Worm (Caenorhabditis elegans) whole organism, midembryonic: ENCODE results near the gene Y51B9A.5.

Experiments
- T22C8.4 ChIP-seq: fragments of 200-800 bp; sonication (Bioruptor generic); IDR thresholded peaks from 2 replicates; pipeline ENCODE4 v1.3.6; 2022; ENCODE audit warnings: missing genetic modification characterization, missing compliant biosample characterization
- cog-1 ChIP-seq: sonication (generic microtip); optimal IDR thresholded peaks from 2 replicates; lab custom pipeline; 2016; ENCODE audit warnings: missing genetic modification characterization, missing compliant biosample characterization
- flt-1 ChIP-seq: fragments of 200-800 bp; sonication (Bioruptor generic); IDR thresholded peaks from 2 replicates; pipeline ENCODE4 v1.3.6; 2022; ENCODE audit warnings: missing genetic modification characterization, missing compliant biosample characterization
- klf-2 ChIP-seq: fragments of 200-800 bp; sonication (Bioruptor generic); conservative IDR thresholded peaks from 2 replicates; pipeline ENCODE4 v1.3.6; 2022; ENCODE audit warnings: missing genetic modification reagents, missing genetic modification characterization, missing compliant biosample characterization
- med-1 ChIP-seq: sonication (generic microtip); optimal IDR thresholded peaks from 2 replicates; lab custom pipeline; 2017; ENCODE audit warnings: missing genetic modification characterization, mild to moderate bottlenecking, missing compliant biosample characterization, antibody characterized with exemption, missing genetic modification reagents; ENCODE audit not compliant: insufficient read depth
- ref-1 ChIP-seq: fragments of 200-800 bp; sonication (Bioruptor generic); conservative IDR thresholded peaks from 2 replicates; pipeline ENCODE4 v1.3.6; 2022; ENCODE audit warnings: missing genetic modification reagents, missing genetic modification characterization, missing compliant biosample characterization
- tab-1 ChIP-seq: fragments of 200-800 bp; sonication (Bioruptor generic); IDR thresholded peaks from 2 replicates; pipeline ENCODE4 v1.3.6; 2022; ENCODE audit warnings: missing genetic modification characterization, missing compliant biosample characterization
- ztf-23 ChIP-seq: fragments of 200-800 bp; sonication (Bioruptor generic); IDR thresholded peaks from 2 replicates; pipeline ENCODE4 v1.3.6; 2022; ENCODE audit warnings: missing genetic modification reagents, missing genetic modification characterization, missing compliant biosample characterization
- ztf-29 ChIP-seq: fragments of 200-800 bp; sonication (Bioruptor generic); IDR thresholded peaks from 2 replicates; pipeline ENCODE4 v1.3.6; 2022; ENCODE audit warnings: missing genetic modification reagents, missing genetic modification characterization, missing compliant biosample characterization

Y51B9A.5 gene

DNA sequence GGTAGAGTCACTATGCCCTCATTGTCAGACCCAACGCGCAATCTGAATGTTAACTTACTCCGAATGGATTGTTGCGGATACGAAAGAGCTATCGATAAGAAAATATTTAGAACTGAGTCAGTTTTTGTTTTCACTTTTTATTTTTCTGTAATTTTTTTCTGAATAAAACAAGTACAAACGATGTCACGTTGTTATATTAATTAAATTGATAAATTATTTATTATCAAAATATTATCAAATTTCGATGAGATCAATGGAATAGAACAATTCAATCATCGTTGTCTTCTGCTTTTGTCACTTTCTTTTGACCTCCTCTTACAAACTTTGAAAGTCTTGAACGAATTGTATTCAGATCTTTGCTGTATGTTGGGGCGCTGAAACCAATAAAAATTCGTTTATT, 3.1 kb downstream of the Y51B9A.5 start, which contains the start of gene mpz-6:
Gene mpz-6 (minus strand): TSS at position 101 of the 400 bp plus-strand sequence.
- TF ChIP-seq flt-1 (no peak), klf-2 (GFP tag; lab: Robert Waterston, UW) (no peak), med-1 (GFP tag; lab: Kevin White, UChicago) (no peak), ztf-29 (no peak), T22C8.4 (GFP tag; lab: Robert Waterston, UW) (no peak)

ce11 chrII:9407469-9407868, 3.5 kb downstream of the Y51B9A.5 start, which contains the start of gene arrd-2:
arrd-2 (plus strand) TSS chrII:9407769.
- no peak for TF ChIP-seq med-1 (GFP tag; lab: Kevin White, UChicago)
- no peak for TF ChIP-seq klf-2 (GFP tag; lab: Robert Waterston, UW)
- no peak for TF ChIP-seq ztf-23
- no peak for TF ChIP-seq T22C8.4 (GFP tag; lab: Robert Waterston, UW)
- no peak for TF ChIP-seq flt-1
- no peak for TF ChIP-seq ref-1 (GFP tag; lab: Robert Waterston, UW)
- no peak for TF ChIP-seq tab-1
- TF ChIP-seq cog-1 (tag; lab: Kevin White, UChicago), result no peak
- TF ChIP-seq ztf-29, result no peak

- TF ChIP-seq cog-1 (tag; lab: Kevin White, UChicago), result no peak
- no peak for TF ChIP-seq ztf-23
- no peak for TF ChIP-seq flt-1
These were observed 7.6 kb downstream of the Y51B9A.5 start, which contains the start of gene M176.9 for ce11 chrII:9411497-9411896. M176.9 (minus strand) TSS chrII:9411597.

- no peak for TF ChIP-seq ref-1 (GFP tag; lab: Robert Waterston, UW)
- TF ChIP-seq ztf-23, result no peak
- no peak for TF ChIP-seq klf-2 (GFP tag; lab: Robert Waterston, UW)
- TF ChIP-seq ztf-29, result no peak
- no peak for TF ChIP-seq med-1 (GFP tag; lab: Kevin White, UChicago)
- TF ChIP-seq flt-1, result no peak
- TF ChIP-seq cog-1 (tag; lab: Kevin White, UChicago), result no peak
- no peak for TF ChIP-seq tab-1
- TF ChIP-seq T22C8.4 (GFP tag; lab: Robert Waterston, UW), result no peak
These were observed 8.2 kb downstream of the Y51B9A.5 start, which contains the start of gene arrd-3 for ce11 chrII:9412086-9412608. arrd-3 (plus strand) TSS chrII:9412558.

- TF ChIP-seq klf-2 (GFP tag; lab: Robert Waterston, UW) (no peak), ztf-23 (no peak), ztf-29 (no peak), cog-1 (tag; lab: Kevin White, UChicago) (peak; percentile 31)
These were observed 12.7 kb downstream of the Y51B9A.5 start, which contains the start of the genes gss-1 and chch-3 for ce11 chrII:9416381-9417276. gss-1 (minus strand) TSS chrII:9416431. chch-3 (plus strand) TSS chrII:9417013.

DNA sequence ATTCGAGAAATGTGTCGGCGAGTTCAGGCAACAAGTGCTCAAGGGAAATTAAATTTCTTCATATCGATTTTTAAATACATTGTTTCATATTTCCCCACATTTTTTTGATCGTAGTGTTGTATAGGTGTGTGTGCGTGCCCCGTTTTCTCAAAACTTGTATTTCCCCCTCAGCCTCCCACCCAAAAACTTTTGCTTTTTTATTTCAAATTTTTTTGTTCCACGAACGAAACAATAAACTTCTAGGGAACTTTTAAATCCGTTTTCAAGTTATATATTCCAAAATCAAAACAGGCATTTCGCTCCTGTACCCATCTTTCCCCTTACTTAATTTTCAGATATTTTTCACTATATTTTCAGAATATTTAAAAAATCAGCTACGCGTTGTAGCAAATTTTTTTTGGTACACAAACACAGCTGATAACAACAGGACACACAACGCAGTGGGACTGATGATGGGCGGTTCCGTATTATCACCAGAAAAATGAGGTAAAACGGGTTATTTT, 14.2 kb downstream of the Y51B9A.5 start, which contains the start of the genes M176.4 and M176.16:
Gene M176.4 (plus strand): TSS at position 301 of the 503 bp plus-strand sequence.
Gene M176.16 (plus strand): TSS at position 453 of the 503 bp plus-strand sequence.
- TF ChIP-seq ztf-29 (no peak), T22C8.4 (GFP tag; lab: Robert Waterston, UW) (no peak), cog-1 (tag; lab: Kevin White, UChicago) (no peak), tab-1 (no peak), ref-1 (GFP tag; lab: Robert Waterston, UW) (no peak), med-1 (GFP tag; lab: Kevin White, UChicago) (no peak), klf-2 (GFP tag; lab: Robert Waterston, UW) (no peak), ztf-23 (no peak)

ce11 chrII:9418843-9419532, 15.0 kb downstream of the Y51B9A.5 start:
- no peak for TF ChIP-seq med-1 (GFP tag; lab: Kevin White, UChicago)
- no peak for TF ChIP-seq ref-1 (GFP tag; lab: Robert Waterston, UW)

ce11 chrII:9421969-9422368, 18.0 kb downstream of the Y51B9A.5 start, which contains the start of gene M176.11:
M176.11 (plus strand) TSS chrII:9422269.
- TF ChIP-seq T22C8.4 (GFP tag; lab: Robert Waterston, UW) (no peak), tab-1 (no peak), ztf-23 (no peak), flt-1 (no peak), ref-1 (GFP tag; lab: Robert Waterston, UW) (no peak), med-1 (GFP tag; lab: Kevin White, UChicago) (no peak), cog-1 (tag; lab: Kevin White, UChicago) (no peak), ztf-29 (no peak), klf-2 (GFP tag; lab: Robert Waterston, UW) (no peak)

ce11 chrII:9426076-9426475, 22.1 kb downstream of the Y51B9A.5 start, which contains the start of gene M176.10:
M176.10 (minus strand) TSS chrII:9426176.
- TF ChIP-seq ztf-23, result no peak
- no peak for TF ChIP-seq med-1 (GFP tag; lab: Kevin White, UChicago)
- no peak for TF ChIP-seq T22C8.4 (GFP tag; lab: Robert Waterston, UW)
- no peak for TF ChIP-seq klf-2 (GFP tag; lab: Robert Waterston, UW)
- TF ChIP-seq cog-1 (tag; lab: Kevin White, UChicago), result no peak
- TF ChIP-seq ztf-29, result no peak
- TF ChIP-seq tab-1, result no peak
- no peak for TF ChIP-seq ref-1 (GFP tag; lab: Robert Waterston, UW)
- no peak for TF ChIP-seq flt-1
